Worm (Caenorhabditis elegans) whole organism, early embryonic: ENCODE data around the gene ugt-21.

Experiments
- ama-1 ChIP-seq: fragments of 150-350 bp; optimal IDR thresholded peaks from 2 replicates; lab custom pipeline; 2014
- ceh-13 ChIP-seq: fragments of 200-800 bp; sonication (Bioruptor generic); optimal IDR thresholded peaks from 2 replicates; lab custom pipeline; 2018; ENCODE audit warnings: mild to moderate bottlenecking, missing genetic modification characterization, missing compliant biosample characterization

- no peak for TF ChIP-seq ama-1 (lab: Kevin White, UChicago)
- TF ChIP-seq ceh-13 (GFP tag; lab: Kevin White, UChicago), result no peak
These were observed 35.0 kb downstream of the ugt-21 start for ce11 chrIV:9535105-9535504.
